Fruit fly (Drosophila melanogaster) whole organism, pupa: ENCODE results near the gene CG33257.
A peak's percentile ranks its signal among the peaks of the same experiment; 100 is the strongest.

Source experiments
- CG10348 ChIP-seq: fragments of 200-800 bp; sonication (Bioruptor generic); IDR thresholded peaks from 2 replicates; pipeline ENCODE4 v1.3.6; 2022; ENCODE audit warnings: missing biosample characterization, missing genetic modification characterization
- CG17806 ChIP-seq: fragments of 200-800 bp; sonication (Bioruptor generic); optimal IDR thresholded peaks from 2 replicates; lab custom pipeline; 2018; ENCODE audit warnings: missing biosample characterization, mild to moderate bottlenecking, missing genetic modification characterization, moderate library complexity
- EcR ChIP-seq: fragments of 200-800 bp; sonication (Bioruptor generic); optimal IDR thresholded peaks from 3 replicates; lab custom pipeline; 2019; ENCODE audit warnings: missing biosample characterization, missing genetic modification characterization, mild to moderate bottlenecking, moderate library complexity, missing genetic modification reagents

DNA sequence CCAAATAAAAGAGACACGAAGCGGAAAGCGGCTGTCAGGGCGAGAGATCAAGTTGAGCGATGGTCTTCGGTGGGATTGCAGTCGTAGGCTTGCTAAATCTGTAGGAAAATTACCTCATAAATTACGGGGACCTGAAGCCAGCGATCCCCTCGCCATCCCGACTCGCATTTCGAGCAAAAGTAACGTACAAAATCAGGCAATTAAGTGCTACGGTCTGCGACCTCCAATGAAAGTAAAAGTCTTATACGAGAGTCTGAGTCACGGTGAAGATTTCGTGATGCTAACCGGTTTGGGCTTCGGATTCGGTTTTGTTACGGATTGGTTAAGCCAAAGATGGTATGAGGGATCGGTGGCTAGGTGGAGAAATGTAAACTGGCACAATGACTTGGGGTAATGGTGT lies 6.2 kb upstream of the CG33257 start:
- TF ChIP-seq CG10348 (GFP tag; lab: Robert Waterston, UW) (no peak), CG17806 (no peak), EcR (GFP tag; lab: Kevin White, UChicago) (peak; percentile 35)
